Worm (Caenorhabditis elegans) whole organism, L4 larva: ENCODE results near the gene ugt-11.

Experiments used
- F26F4.8 ChIP-seq: fragments of 200-800 bp; sonication (Bioruptor generic); conservative IDR thresholded peaks from 2 replicates; pipeline ENCODE4 v1.3.6; 2022; ENCODE audit warnings: missing genetic modification characterization, missing compliant biosample characterization
- Y48G9A.11 ChIP-seq: fragments of 200-800 bp; sonication (Bioruptor generic); IDR thresholded peaks from 2 replicates; pipeline ENCODE4 v1.3.6; 2022; ENCODE audit warnings: missing genetic modification reagents, missing genetic modification characterization, missing compliant biosample characterization
- aly-2 ChIP-seq: sonication (generic microtip); optimal IDR thresholded peaks from 2 replicates; lab custom pipeline; 2018; ENCODE audit warnings: missing biosample characterization, missing genetic modification characterization
- ceh-28 ChIP-seq: fragments of 150-350 bp; optimal IDR thresholded peaks from 2 replicates; lab custom pipeline; 2014; ENCODE audit warnings: missing biosample characterization, missing genetic modification reagents, missing genetic modification characterization
- ceh-32 ChIP-seq: sonication (generic microtip); optimal IDR thresholded peaks from 2 replicates; lab custom pipeline; 2016; ENCODE audit warnings: mild to moderate bottlenecking, missing genetic modification characterization, missing compliant biosample characterization; ENCODE audit not compliant: poor library complexity
- ceh-44 ChIP-seq: fragments of 200-800 bp; sonication (Bioruptor generic); IDR thresholded peaks from 2 replicates; pipeline ENCODE4 v1.3.6; 2022; ENCODE audit warnings: missing genetic modification reagents, missing genetic modification characterization, missing compliant biosample characterization
- ces-1 ChIP-seq: fragments of 150-350 bp; sonication (generic microtip); optimal IDR thresholded peaks from 4 replicates; lab custom pipeline; 2014; ENCODE audit warnings: missing biosample characterization, missing genetic modification reagents, missing genetic modification characterization
- daf-12 ChIP-seq: fragments of 150-350 bp; optimal IDR thresholded peaks from 2 replicates; lab custom pipeline; 2014; ENCODE audit warnings: missing biosample characterization, missing genetic modification reagents, missing genetic modification characterization
- daf-8 ChIP-seq: fragments of 200-800 bp; sonication (Bioruptor generic); IDR thresholded peaks from 2 replicates; pipeline ENCODE4 v1.3.6; 2022; ENCODE audit warnings: missing genetic modification characterization, missing compliant biosample characterization
- dmd-9 ChIP-seq: fragments of 200-800 bp; sonication (Bioruptor generic); IDR thresholded peaks from 2 replicates; pipeline ENCODE4 v1.3.6; 2022; ENCODE audit warnings: missing genetic modification reagents, missing genetic modification characterization, missing compliant biosample characterization
- hmg-1.1 ChIP-seq: fragments of 200-800 bp; sonication (Bioruptor generic); IDR thresholded peaks from 2 replicates; pipeline ENCODE4 v1.3.6; 2022; ENCODE audit warnings: missing genetic modification reagents, missing genetic modification characterization, missing compliant biosample characterization
- lin-1 ChIP-seq: fragments of 200-800 bp; sonication (Bioruptor generic); IDR thresholded peaks from 2 replicates; pipeline ENCODE4 v1.3.6; 2022; ENCODE audit warnings: missing genetic modification reagents, missing genetic modification characterization, missing compliant biosample characterization
- lin-15B ChIP-seq: fragments of 150-350 bp; sonication (generic microtip); optimal IDR thresholded peaks from 3 replicates; lab custom pipeline; 2014; ENCODE audit warnings: missing biosample characterization, missing genetic modification characterization
- madf-9 ChIP-seq: fragments of 200-800 bp; sonication (Bioruptor generic); conservative IDR thresholded peaks from 2 replicates; pipeline ENCODE4 v1.3.6; 2022; ENCODE audit warnings: missing genetic modification reagents, missing genetic modification characterization, missing compliant biosample characterization
- mxl-3 ChIP-seq: fragments of 200-800 bp; sonication (Bioruptor generic); optimal IDR thresholded peaks from 2 replicates; lab custom pipeline; 2018; ENCODE audit warnings: mild to moderate bottlenecking, missing genetic modification characterization, missing compliant biosample characterization
- nhr-41 ChIP-seq: fragments of 200-800 bp; sonication (Bioruptor generic); IDR thresholded peaks from 2 replicates; pipeline ENCODE4 v1.3.6; 2022; ENCODE audit warnings: missing genetic modification reagents, missing genetic modification characterization, missing compliant biosample characterization
- nhr-48 ChIP-seq: sonication (generic microtip); optimal IDR thresholded peaks from 2 replicates; lab custom pipeline; 2016; ENCODE audit warnings: mild to moderate bottlenecking, missing genetic modification characterization, missing compliant biosample characterization
- nhr-6 ChIP-seq: fragments of 150-350 bp; optimal IDR thresholded peaks from 2 replicates; lab custom pipeline; 2014; ENCODE audit warnings: missing biosample characterization, missing genetic modification characterization
- nhr-76 ChIP-seq: fragments of 150-350 bp; optimal IDR thresholded peaks from 2 replicates; lab custom pipeline; 2014; ENCODE audit warnings: missing biosample characterization, missing genetic modification characterization
- nhr-77 ChIP-seq: fragments of 150-350 bp; optimal IDR thresholded peaks from 2 replicates; lab custom pipeline; 2014; ENCODE audit warnings: missing biosample characterization, missing genetic modification characterization
- php-3 ChIP-seq: fragments of 200-800 bp; sonication (Bioruptor generic); IDR thresholded peaks from 2 replicates; pipeline ENCODE4 v1.3.6; 2022; ENCODE audit warnings: missing genetic modification reagents, missing genetic modification characterization, missing compliant biosample characterization
- pqm-1 ChIP-seq: sonication (generic microtip); optimal IDR thresholded peaks from 2 replicates; lab custom pipeline; 2017; ENCODE audit warnings: missing biosample characterization, missing genetic modification characterization
- rbr-2 ChIP-seq: sonication (generic microtip); optimal IDR thresholded peaks from 2 replicates; lab custom pipeline; 2016; ENCODE audit warnings: missing genotype, missing genetic modification characterization, missing compliant biosample characterization
- saeg-2 ChIP-seq: fragments of 200-800 bp; sonication (Bioruptor generic); IDR thresholded peaks from 2 replicates; pipeline ENCODE4 v1.3.6; 2022; ENCODE audit warnings: missing genetic modification reagents, missing genetic modification characterization, missing compliant biosample characterization
- spr-3 ChIP-seq: fragments of 200-800 bp; sonication (Bioruptor generic); optimal IDR thresholded peaks from 2 replicates; lab custom pipeline; 2018; ENCODE audit warnings: mild to moderate bottlenecking, missing genetic modification characterization, missing compliant biosample characterization
- tag-97 ChIP-seq: fragments of 200-800 bp; sonication (Bioruptor generic); IDR thresholded peaks from 2 replicates; pipeline ENCODE4 v1.3.6; 2022; ENCODE audit warnings: missing genetic modification characterization, missing compliant biosample characterization
- unc-130 ChIP-seq: sonication (generic microtip); optimal IDR thresholded peaks from 2 replicates; lab custom pipeline; 2016; ENCODE audit warnings: missing genetic modification reagents, missing genetic modification characterization, missing compliant biosample characterization
- unc-62 ChIP-seq, 3 experiments: fragments of 150-350 bp in 1 of 3; sonication (generic microtip); optimal IDR thresholded peaks in 2 of 3; peaks in 1 of 3; 1 replicate in 1 of 3; 2 replicates in 2 of 3; lab custom pipeline; 2014 to 2017; ENCODE audit warnings: missing biosample characterization in 3 of 3, missing genetic modification characterization in 3 of 3, missing genetic modification reagents in 3 of 3, missing genotype in 1 of 3
- vab-7 ChIP-seq: fragments of 200-800 bp; sonication (Bioruptor generic); IDR thresholded peaks from 2 replicates; pipeline ENCODE4 v1.3.6; 2022; ENCODE audit warnings: missing genetic modification reagents, missing genetic modification characterization, missing compliant biosample characterization
- zip-2 ChIP-seq: fragments of 150-350 bp; optimal IDR thresholded peaks from 2 replicates; lab custom pipeline; 2014; ENCODE audit warnings: missing biosample characterization, missing genetic modification characterization

ugt-11 gene

ce11 chrV:4933268-4933667 lies 38.4 kb upstream of the ugt-11 start:
- TF ChIP-seq php-3 (GFP tag; lab: Robert Waterston, UW) (no peak), unc-62 (GFP tag; optimal IDR thresholded peaks at IDR 0.05 in 1 of 2; lab: Kevin White, UChicago) (peak in 1 of 2 experiments; percentile 98), unc-62 (tag; optimal IDR thresholded peaks at IDR 0.05; lab: Kevin White, UChicago) (no peak)

- TF ChIP-seq F26F4.8 (GFP tag; lab: Robert Waterston, UW) (no peak), unc-62 (GFP tag; optimal IDR thresholded peaks at IDR 0.05 in 1 of 2; lab: Kevin White, UChicago) (peak in 1 of 2 experiments; percentile 90), unc-62 (tag; optimal IDR thresholded peaks at IDR 0.05; lab: Kevin White, UChicago) (no peak)
Measured at ce11 chrV:4932814-4933213, 37.9 kb upstream of the ugt-11 start, which contains the start of gene C02E7.10. C02E7.10 (minus strand) TSS chrV:4933045.

- TF ChIP-seq lin-1, result no peak
- TF ChIP-seq daf-12 (tag; lab: Kevin White, UChicago), result no peak
- TF ChIP-seq pqm-1, result no peak
- no peak for TF ChIP-seq ceh-28
- no peak for TF ChIP-seq hmg-1.1 (GFP tag; lab: Robert Waterston, UW)
Measured at ce11 chrV:4929842-4930241, 35.0 kb upstream of the ugt-11 start, which contains the start of gene str-205. str-205 (minus strand) TSS chrV:4929942.

- no peak for TF ChIP-seq spr-3 (GFP tag; lab: Kevin White, UChicago)
- peak in 1 of 2 experiments; percentile 65 for TF ChIP-seq unc-62 (GFP tag; optimal IDR thresholded peaks at IDR 0.05 in 1 of 2; lab: Kevin White, UChicago)
- no peak for TF ChIP-seq unc-62 (tag; optimal IDR thresholded peaks at IDR 0.05; lab: Kevin White, UChicago)
Measured at ce11 chrV:4926371-4926770, 31.5 kb upstream of the ugt-11 start, which contains the start of gene srh-21. srh-21 (plus strand) TSS chrV:4926671.

ce11 chrV:4924618-4925017 lies 29.7 kb upstream of the ugt-11 start, which contains the start of gene srh-20:
srh-20 (plus strand) TSS chrV:4924918.
- TF ChIP-seq zip-2 (tag; lab: Kevin White, UChicago), result no peak
- no peak for TF ChIP-seq unc-130 (GFP tag; lab: Kevin White, UChicago)
- TF ChIP-seq nhr-77 (tag; lab: Kevin White, UChicago), result no peak
- no peak for TF ChIP-seq saeg-2 (GFP tag; lab: Robert Waterston, UW)
- TF ChIP-seq ceh-32 (tag; lab: Kevin White, UChicago), result no peak
- TF ChIP-seq lin-15B (tag; lab: Kevin White, UChicago), result no peak
- no peak for TF ChIP-seq daf-8 (GFP tag; lab: Robert Waterston, UW)
- no peak for TF ChIP-seq mxl-3 (GFP tag; lab: Kevin White, UChicago)

- TF ChIP-seq dmd-9 (GFP tag; lab: Robert Waterston, UW) (no peak), vab-7 (no peak), nhr-48 (tag; lab: Kevin White, UChicago) (no peak), tag-97 (GFP tag; lab: Robert Waterston, UW) (no peak), nhr-41 (GFP tag; lab: Robert Waterston, UW) (no peak), aly-2 (tag; lab: Kevin White, UChicago) (no peak), ces-1 (GFP tag; lab: Kevin White, UChicago) (no peak), madf-9 (no peak), Y48G9A.11 (GFP tag; lab: Robert Waterston, UW) (no peak), rbr-2 (no peak), ceh-44 (GFP tag; lab: Robert Waterston, UW) (no peak), nhr-6 (tag; lab: Kevin White, UChicago) (no peak), nhr-76 (no peak)
Measured at ce11 chrV:4922024-4922423, 27.2 kb upstream of the ugt-11 start, which contains the start of gene srh-22. srh-22 (plus strand) TSS chrV:4922324.
